Fruit fly (Drosophila melanogaster) whole organism: Measurements from ENCODE around the gene CG15322.
"Not testable (repeated sequence)": the region's sequence is repeated elsewhere in the genome, so short reads cannot be mapped to it uniquely, and the experiment has no call there.

ENCODE experiments used
- CG8478 ChIP-seq: fragments of >200 bp; optimal IDR thresholded peaks from 2 replicates; lab custom pipeline; 2018; ENCODE audit warnings: inconsistent platforms
- Dll ChIP-seq: fragments of >200 bp; optimal IDR thresholded peaks from 2 replicates; lab custom pipeline; 2017
- EcR ChIP-seq, 2 experiments: fragments of >200 bp; optimal IDR thresholded peaks; 2 replicates each; lab custom pipeline; 2017; ENCODE audit warnings: missing biosample characterization in 2 of 2, missing genetic modification characterization in 2 of 2, missing genetic modification reagents in 2 of 2
- pan ChIP-seq: fragments of >200 bp; optimal IDR thresholded peaks from 2 replicates; lab custom pipeline; 2017
- psq ChIP-seq: fragments of >200 bp; optimal IDR thresholded peaks from 2 replicates; lab custom pipeline; 2017
- usp ChIP-seq: fragments of >200 bp; optimal IDR thresholded peaks from 2 replicates; lab custom pipeline; 2017; ENCODE audit warnings: missing biosample characterization, missing genetic modification characterization, mixed read lengths

The CG15322 gene

dm6 chrX:20143088-20143487 lies 9.7 kb downstream of the CG15322 start, which contains the start of gene Or19a:
Gene Or19a, minus strand, starts transcription at chrX:20143188.
- not testable (repeated sequence) for TF ChIP-seq usp (GFP tag; lab: Kevin White, UChicago); EcR (GFP tag; optimal IDR thresholded peaks at IDR 0.05; lab: Kevin White, UChicago); CG8478 (lab: Kevin White, UChicago)

dm6 chrX:20147693-20148174 lies 14.4 kb downstream of the CG15322 start, which contains the start of gene aspr:
Gene aspr, plus strand, starts transcription at chrX:20148124.
- TF ChIP-seq pan (lab: Kevin White, UChicago) = no peak
- TF ChIP-seq EcR (GFP tag; optimal IDR thresholded peaks at IDR 0.05; lab: Kevin White, UChicago) = no peak
- TF ChIP-seq usp (GFP tag; lab: Kevin White, UChicago) = no peak
- TF ChIP-seq psq (lab: Kevin White, UChicago) = no peak
- no peak for TF ChIP-seq CG8478 (lab: Kevin White, UChicago)
- no peak for TF ChIP-seq Dll

dm6 chrX:20155947-20156346 lies 22.6 kb downstream of the CG15322 start:
- no peak for TF ChIP-seq usp (GFP tag; lab: Kevin White, UChicago)
- no peak for TF ChIP-seq Dll
- TF ChIP-seq psq (lab: Kevin White, UChicago) = no peak
- no peak for TF ChIP-seq CG8478 (lab: Kevin White, UChicago)
- TF ChIP-seq pan (lab: Kevin White, UChicago) = no peak
- no peak for TF ChIP-seq EcR (GFP tag; optimal IDR thresholded peaks at IDR 0.05; lab: Kevin White, UChicago)

dm6 chrX:20158491-20158890 lies 25.1 kb downstream of the CG15322 start:
- no peak for TF ChIP-seq Dll
- no peak for TF ChIP-seq psq (lab: Kevin White, UChicago)
- no peak for TF ChIP-seq CG8478 (lab: Kevin White, UChicago)
- no peak for TF ChIP-seq pan (lab: Kevin White, UChicago)
- no peak for TF ChIP-seq EcR (GFP tag; optimal IDR thresholded peaks at IDR 0.05; lab: Kevin White, UChicago)
- TF ChIP-seq usp (GFP tag; lab: Kevin White, UChicago) = no peak

dm6 chrX:20158943-20159385 lies 25.6 kb downstream of the CG15322 start:
- no peak for TF ChIP-seq psq (lab: Kevin White, UChicago)
- TF ChIP-seq Dll = peak; percentile 67
- no peak for TF ChIP-seq usp (GFP tag; lab: Kevin White, UChicago)
- peak; percentile 90 for TF ChIP-seq CG8478 (lab: Kevin White, UChicago)
- no peak for TF ChIP-seq pan (lab: Kevin White, UChicago)

- no peak for TF ChIP-seq psq (lab: Kevin White, UChicago)
- TF ChIP-seq CG8478 (lab: Kevin White, UChicago) = no peak
- TF ChIP-seq EcR (GFP tag; optimal IDR thresholded peaks at IDR 0.05; lab: Kevin White, UChicago) = no peak
- TF ChIP-seq usp (GFP tag; lab: Kevin White, UChicago) = no peak
- TF ChIP-seq pan (lab: Kevin White, UChicago) = no peak
- no peak for TF ChIP-seq Dll
Measured at dm6 chrX:20159679-20160140, 26.3 kb downstream of the CG15322 start, which contains the start of gene Rab35. Gene Rab35, minus strand, starts transcription at chrX:20159872.

- TF ChIP-seq pan (lab: Kevin White, UChicago) (no peak), CG8478 (lab: Kevin White, UChicago) (no peak), psq (lab: Kevin White, UChicago) (no peak), Dll (no peak), EcR (GFP tag; optimal IDR thresholded peaks at IDR 0.05; lab: Kevin White, UChicago) (no peak), usp (GFP tag; lab: Kevin White, UChicago) (no peak)
Measured at dm6 chrX:20162586-20162985, 29.2 kb downstream of the CG15322 start.

- TF ChIP-seq usp (GFP tag; lab: Kevin White, UChicago) (no peak), Dll (no peak), psq (lab: Kevin White, UChicago) (no peak), CG8478 (lab: Kevin White, UChicago) (no peak), EcR (GFP tag; optimal IDR thresholded peaks at IDR 0.05; lab: Kevin White, UChicago) (no peak), pan (lab: Kevin White, UChicago) (no peak)
Measured at dm6 chrX:20165773-20166412, 32.5 kb downstream of the CG15322 start, which contains the start of gene Phf7. Gene Phf7, minus strand, starts transcription at chrX:20165830.

dm6 chrX:20166484-20167038 lies 33.2 kb downstream of the CG15322 start, which contains the start of gene CG9577:
Gene CG9577, plus strand, starts transcription at chrX:20166673.
- TF ChIP-seq psq (lab: Kevin White, UChicago) (no peak), Dll (no peak), CG8478 (lab: Kevin White, UChicago) (no peak), EcR (GFP tag; optimal IDR thresholded peaks at IDR 0.05; lab: Kevin White, UChicago) (no peak), pan (lab: Kevin White, UChicago) (no peak), usp (GFP tag; lab: Kevin White, UChicago) (no peak)

- no peak for TF ChIP-seq psq (lab: Kevin White, UChicago)
Measured at dm6 chrX:20169898-20170297, 36.5 kb downstream of the CG15322 start, which contains the start of the genes CG9581 and CG9578. Gene CG9581, minus strand, starts transcription at chrX:20169981. Gene CG9578, plus strand, starts transcription at chrX:20170222.

- TF ChIP-seq EcR (GFP tag; optimal IDR thresholded peaks at IDR 0.05; lab: Kevin White, UChicago) (no peak), CG8478 (lab: Kevin White, UChicago) (no peak), psq (lab: Kevin White, UChicago) (no peak), pan (lab: Kevin White, UChicago) (no peak), Dll (no peak), usp (GFP tag; lab: Kevin White, UChicago) (no peak)
Measured at dm6 chrX:20173464-20173995, 40.2 kb downstream of the CG15322 start, which contains the start of gene AnxB10. Gene AnxB10, minus strand, starts transcription at chrX:20173514.
